Worm (Caenorhabditis elegans) whole organism, midembryonic: Measurements from ENCODE around the gene ZK177.11.

Experiments
- cog-1 ChIP-seq: sonication (generic microtip); optimal IDR thresholded peaks from 2 replicates; lab custom pipeline; 2016; ENCODE audit warnings: missing genetic modification characterization, missing compliant biosample characterization
- flt-1 ChIP-seq: fragments of 200-800 bp; sonication (Bioruptor generic); IDR thresholded peaks from 2 replicates; pipeline ENCODE4 v1.3.6; 2022; ENCODE audit warnings: missing genetic modification characterization, missing compliant biosample characterization
- med-1 ChIP-seq: sonication (generic microtip); optimal IDR thresholded peaks from 2 replicates; lab custom pipeline; 2017; ENCODE audit warnings: missing genetic modification characterization, mild to moderate bottlenecking, missing compliant biosample characterization, antibody characterized with exemption, missing genetic modification reagents; ENCODE audit not compliant: insufficient read depth
- ztf-23 ChIP-seq: fragments of 200-800 bp; sonication (Bioruptor generic); IDR thresholded peaks from 2 replicates; pipeline ENCODE4 v1.3.6; 2022; ENCODE audit warnings: missing genetic modification reagents, missing genetic modification characterization, missing compliant biosample characterization
- ztf-29 ChIP-seq: fragments of 200-800 bp; sonication (Bioruptor generic); IDR thresholded peaks from 2 replicates; pipeline ENCODE4 v1.3.6; 2022; ENCODE audit warnings: missing genetic modification reagents, missing genetic modification characterization, missing compliant biosample characterization

DNA sequence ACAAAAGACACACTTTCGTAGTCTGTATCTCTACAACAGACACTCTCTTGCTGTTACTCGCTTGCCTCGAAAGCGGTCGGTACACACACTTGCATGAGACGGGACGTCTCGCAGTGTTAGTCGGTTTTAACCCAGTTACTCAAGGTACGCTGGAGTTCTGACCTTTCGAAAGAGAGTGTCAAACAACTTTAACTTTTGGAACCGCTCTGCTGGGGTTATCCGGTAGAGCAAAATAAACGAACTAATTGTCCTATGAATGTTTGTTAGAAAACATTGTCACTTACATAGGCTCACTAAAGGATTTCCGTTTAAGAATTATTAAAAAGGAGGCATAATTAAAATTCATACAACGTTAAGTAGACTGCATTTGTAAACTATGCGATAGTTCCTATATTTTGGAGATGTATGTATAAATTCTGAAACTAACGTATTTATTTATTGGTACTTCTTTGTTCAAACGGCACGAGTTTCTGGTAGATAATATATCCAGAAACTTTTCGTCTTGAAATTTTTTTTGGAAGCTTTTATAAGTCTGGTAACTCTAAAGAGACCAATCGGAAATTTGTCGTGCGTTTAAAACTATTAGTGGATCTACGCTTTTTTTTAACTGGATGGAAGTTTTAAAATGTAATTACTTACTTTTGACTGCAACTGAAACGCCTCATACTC is 20.9 kb downstream of the ZK177.11 start:
- peak; percentile 95 for TF ChIP-seq cog-1
- TF ChIP-seq med-1, result peak; percentile 60
- 0 out of 2 replicates have a peak, but pooled peaks have one; percentile 40 for TF ChIP-seq ztf-29 (GFP tag; lab: Robert Waterston, UW)
- peak; percentile 93 for TF ChIP-seq flt-1 (GFP tag; lab: Robert Waterston, UW)
- peak; percentile 84 for TF ChIP-seq ztf-23
